Fruit fly (Drosophila melanogaster) whole organism: ENCODE results near the gene CG42815.

Source experiments
- CG8478 ChIP-seq: fragments of >200 bp; optimal IDR thresholded peaks from 2 replicates; lab custom pipeline; 2018; ENCODE audit warnings: inconsistent platforms
- Dll ChIP-seq: fragments of >200 bp; optimal IDR thresholded peaks from 2 replicates; lab custom pipeline; 2017
- pan ChIP-seq: fragments of >200 bp; optimal IDR thresholded peaks from 2 replicates; lab custom pipeline; 2017
- psq ChIP-seq: fragments of >200 bp; optimal IDR thresholded peaks from 2 replicates; lab custom pipeline; 2017
- usp ChIP-seq: fragments of >200 bp; optimal IDR thresholded peaks from 2 replicates; lab custom pipeline; 2017; ENCODE audit warnings: missing biosample characterization, missing genetic modification characterization, mixed read lengths

- TF ChIP-seq Dll (lab: Kevin White, UChicago) = no peak
- TF ChIP-seq psq (lab: Kevin White, UChicago) = no peak
- no peak for TF ChIP-seq pan (lab: Kevin White, UChicago)
- no peak for TF ChIP-seq usp
- no peak for TF ChIP-seq CG8478
Measured at dm6 chr3L:17763987-17764386, 27.3 kb downstream of the CG42815 start, which contains the start of the genes Adgf-A and Adgf-A2.
